Worm (Caenorhabditis elegans) whole organism, L2 larva: ENCODE data around the gene arrd-3.
"Not testable (repeated sequence)": the region's sequence is repeated elsewhere in the genome, so short reads cannot be mapped to it uniquely, and the experiment has no call there.

ENCODE experiments used
- C34F6.9 ChIP-seq: fragments of 150-350 bp; optimal IDR thresholded peaks from 2 replicates; lab custom pipeline; 2014; ENCODE audit warnings: missing biosample characterization, missing genetic modification characterization
- R02D3.7 ChIP-seq: fragments of 150-350 bp; optimal IDR thresholded peaks from 2 replicates; lab custom pipeline; 2014; ENCODE audit warnings: missing biosample characterization, missing genetic modification characterization
- Y55F3AM.14 ChIP-seq: fragments of 200-800 bp; sonication (Bioruptor generic); optimal IDR thresholded peaks from 2 replicates; lab custom pipeline; 2018; ENCODE audit warnings: mild to moderate bottlenecking, missing genetic modification characterization, missing compliant biosample characterization
- alr-1 ChIP-seq: fragments of 150-350 bp; optimal IDR thresholded peaks from 2 replicates; lab custom pipeline; 2014; ENCODE audit warnings: missing biosample characterization, missing genetic modification characterization
- dmd-4 ChIP-seq: sonication (generic microtip); optimal IDR thresholded peaks from 2 replicates; lab custom pipeline; 2017; ENCODE audit warnings: missing biosample characterization, missing genetic modification characterization
- elt-3 ChIP-seq: sonication (generic microtip); optimal IDR thresholded peaks from 2 replicates; lab custom pipeline; 2017; ENCODE audit warnings: missing biosample characterization, missing genetic modification characterization
- gmeb-1 ChIP-seq: fragments of 150-350 bp; optimal IDR thresholded peaks from 2 replicates; lab custom pipeline; 2014; ENCODE audit warnings: missing biosample characterization, missing genetic modification characterization
- lin-13 ChIP-seq: fragments of 150-350 bp; optimal IDR thresholded peaks from 2 replicates; lab custom pipeline; 2014; ENCODE audit warnings: missing biosample characterization, missing genetic modification reagents, missing genetic modification characterization
- lin-39 ChIP-seq: fragments of 150-350 bp; optimal IDR thresholded peaks from 2 replicates; lab custom pipeline; 2014; ENCODE audit warnings: missing biosample characterization, missing genetic modification reagents, missing genetic modification characterization
- lsy-2 ChIP-seq, 2 experiments: fragments of 150-350 bp in 1 of 2; sonication (generic microtip) in 1 of 2; optimal IDR thresholded peaks; 2 replicates each; lab custom pipeline; 2014 to 2017; ENCODE audit warnings: missing biosample characterization in 2 of 2, missing genetic modification characterization in 2 of 2
- nhr-11 ChIP-seq: fragments of 150-350 bp; optimal IDR thresholded peaks from 2 replicates; lab custom pipeline; 2014; ENCODE audit warnings: missing biosample characterization, missing genetic modification characterization
- nhr-12 ChIP-seq: fragments of 150-350 bp; optimal IDR thresholded peaks from 2 replicates; lab custom pipeline; 2014; ENCODE audit warnings: missing biosample characterization, missing genetic modification characterization
- nhr-21 ChIP-seq: fragments of 150-350 bp; optimal IDR thresholded peaks from 2 replicates; lab custom pipeline; 2014; ENCODE audit warnings: missing biosample characterization, missing genetic modification characterization
- nhr-23 ChIP-seq: fragments of 150-350 bp; optimal IDR thresholded peaks from 2 replicates; lab custom pipeline; 2014; ENCODE audit warnings: missing biosample characterization, missing genetic modification reagents, missing genetic modification characterization
- nhr-77 ChIP-seq: fragments of 150-350 bp; optimal IDR thresholded peaks from 2 replicates; lab custom pipeline; 2014; ENCODE audit warnings: missing biosample characterization, missing genetic modification characterization
- sma-9 ChIP-seq, 2 experiments: fragments of 150-350 bp in 1 of 2; sonication (generic microtip) in 1 of 2; optimal IDR thresholded peaks; 2 replicates each; lab custom pipeline; 2014 to 2016; ENCODE audit warnings: missing genetic modification characterization in 2 of 2, mild to moderate bottlenecking in 1 of 2, missing biosample characterization in 1 of 2, missing compliant biosample characterization in 1 of 2, missing genetic modification reagents in 1 of 2, moderate library complexity in 1 of 2
- unc-39 ChIP-seq: fragments of 150-350 bp; optimal IDR thresholded peaks from 2 replicates; lab custom pipeline; 2014; ENCODE audit warnings: missing biosample characterization, missing genetic modification characterization
- unc-55 ChIP-seq: fragments of 150-350 bp; sonication (generic microtip); optimal IDR thresholded peaks from 3 replicates; lab custom pipeline; 2014; ENCODE audit warnings: missing biosample characterization, missing genetic modification reagents, missing genetic modification characterization
- unc-62 ChIP-seq: fragments of 150-350 bp; optimal IDR thresholded peaks from 2 replicates; lab custom pipeline; 2014; ENCODE audit warnings: missing biosample characterization, missing genetic modification reagents, missing genetic modification characterization

The arrd-3 gene

DNA sequence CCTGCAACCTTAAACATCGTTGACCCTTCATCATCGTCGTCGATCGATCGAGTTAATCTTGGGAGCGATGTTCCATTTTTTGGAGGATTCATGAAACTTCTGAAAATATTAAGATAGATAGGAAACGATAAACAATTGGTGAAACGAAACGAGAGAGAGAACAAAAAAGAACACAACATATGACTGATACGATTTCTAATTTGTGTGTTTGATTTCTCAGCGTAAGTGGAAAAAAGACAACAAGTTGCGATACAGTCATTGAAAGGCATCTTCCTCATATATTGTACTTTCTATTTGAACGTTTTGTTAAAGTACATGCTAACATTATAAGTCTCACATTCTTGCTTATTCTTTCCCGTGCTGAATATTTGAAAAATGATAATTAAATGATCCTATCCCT lies 39.8 kb downstream of the arrd-3 start, which contains the start of gene R09D1.12:
Gene R09D1.12, minus strand, starts transcription at position 101 of the 400 bp plus-strand sequence.
- TF ChIP-seq sma-9 (GFP tag; optimal IDR thresholded peaks at IDR 0.05; lab: Kevin White, UChicago); sma-9 (tag; optimal IDR thresholded peaks at IDR 0.05; lab: Kevin White, UChicago); lin-39 (tag; lab: Kevin White, UChicago); C34F6.9 (tag; lab: Kevin White, UChicago): not testable (repeated sequence)

DNA sequence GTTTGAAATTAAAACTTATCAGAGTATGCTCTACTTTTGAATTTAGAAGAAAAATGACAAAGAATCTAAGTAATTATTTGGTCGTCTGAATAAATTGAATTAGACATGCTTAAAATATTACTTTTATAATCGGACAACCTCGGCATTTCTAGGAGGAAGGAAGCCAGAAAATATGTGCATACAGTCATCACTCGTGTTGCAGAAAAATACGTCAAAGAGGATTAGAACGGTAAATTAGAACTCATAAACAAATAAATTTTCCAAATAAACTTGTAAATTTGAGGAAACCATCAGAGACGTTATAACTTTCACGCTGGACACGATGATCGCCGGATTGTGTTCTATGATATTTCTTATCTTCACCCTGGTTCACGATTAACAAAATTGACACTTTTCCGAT lies 41.9 kb downstream of the arrd-3 start, which contains the start of gene chil-19:
Gene chil-19, minus strand, starts transcription at position 101 of the 400 bp plus-strand sequence.
- TF ChIP-seq nhr-11 (tag; lab: Kevin White, UChicago): no peak
- no peak for TF ChIP-seq lin-13 (GFP tag; lab: Kevin White, UChicago)
- no peak for TF ChIP-seq alr-1
- TF ChIP-seq R02D3.7: no peak
- TF ChIP-seq unc-39 (tag; lab: Kevin White, UChicago): no peak
- TF ChIP-seq unc-55 (GFP tag; lab: Kevin White, UChicago): no peak
- TF ChIP-seq nhr-23 (tag; lab: Kevin White, UChicago): no peak
- no peak for TF ChIP-seq gmeb-1
- TF ChIP-seq C34F6.9 (tag; lab: Kevin White, UChicago): no peak
- TF ChIP-seq nhr-21 (tag; lab: Kevin White, UChicago): no peak
- TF ChIP-seq elt-3 (tag; lab: Kevin White, UChicago): no peak
- TF ChIP-seq unc-62 (GFP tag; lab: Kevin White, UChicago): no peak
- TF ChIP-seq, all 48 proteins: peak for 0

DNA sequence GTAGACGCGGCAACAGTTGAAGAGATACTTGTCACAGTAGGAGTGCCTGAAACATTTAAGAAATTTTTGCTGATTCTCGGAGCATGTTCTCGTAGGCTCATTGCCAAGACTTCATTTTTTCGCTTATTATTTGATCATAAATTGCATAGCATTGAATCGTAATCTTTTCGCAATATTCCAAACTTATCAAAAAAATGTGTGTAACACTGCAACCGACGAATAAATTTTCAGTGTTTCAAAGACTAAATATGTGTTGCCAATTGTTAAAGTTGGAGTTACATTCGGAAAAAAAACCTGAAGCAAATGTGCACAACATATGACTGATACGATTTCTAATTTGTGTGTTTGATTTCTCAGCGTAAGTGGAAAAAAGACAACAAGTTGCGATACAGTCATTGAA lies 47.1 kb downstream of the arrd-3 start, which contains the start of gene R09D1.14:
Gene R09D1.14, minus strand, starts transcription at position 101 of the 400 bp plus-strand sequence.
- TF ChIP-seq dmd-4 (tag; lab: Kevin White, UChicago); nhr-12 (tag; lab: Kevin White, UChicago); nhr-77: not testable (repeated sequence)

DNA sequence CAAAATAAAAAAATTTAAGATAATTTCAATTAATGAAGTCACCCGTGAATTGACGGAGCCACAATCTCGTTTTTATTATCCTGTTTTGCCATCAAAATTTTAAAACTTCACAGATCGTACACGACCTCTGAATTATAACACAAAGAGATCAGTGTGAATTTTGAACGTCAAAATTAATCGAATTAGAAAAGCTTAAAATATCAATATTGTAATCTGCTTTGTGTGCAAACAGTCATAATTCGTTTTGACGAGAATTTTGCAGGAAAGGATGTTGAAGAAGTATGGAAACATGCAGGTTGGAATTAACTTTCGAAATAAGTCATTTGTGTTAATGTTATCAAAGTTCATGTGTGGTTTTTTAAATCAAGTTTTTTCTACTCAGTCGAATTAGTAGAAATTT lies 49.5 kb downstream of the arrd-3 start, which contains the start of gene chil-21:
Gene chil-21, minus strand, starts transcription at position 101 of the 400 bp plus-strand sequence.
- TF ChIP-seq lsy-2 (tag; optimal IDR thresholded peaks at IDR 0.05; lab: Kevin White, UChicago); alr-1; Y55F3AM.14 (GFP tag; lab: Kevin White, UChicago): not testable (repeated sequence)
